Worm (Caenorhabditis elegans) whole organism, L2 larva: ENCODE results near the gene bcmo-1.

Experiments
- aly-2 ChIP-seq: fragments of 150-350 bp; optimal IDR thresholded peaks from 2 replicates; lab custom pipeline; 2014; ENCODE audit warnings: missing biosample characterization, missing genetic modification characterization
- ama-1 ChIP-seq: fragments of 150-350 bp; optimal IDR thresholded peaks from 2 replicates; lab custom pipeline; 2018; ENCODE audit warnings: inconsistent platforms
- elt-1 ChIP-seq: fragments of 150-350 bp; optimal IDR thresholded peaks from 2 replicates; lab custom pipeline; 2014; ENCODE audit warnings: missing biosample characterization, missing genetic modification characterization
- elt-3 ChIP-seq: sonication (generic microtip); optimal IDR thresholded peaks from 2 replicates; lab custom pipeline; 2017; ENCODE audit warnings: missing biosample characterization, missing genetic modification characterization
- lin-11 ChIP-seq: fragments of 150-350 bp; sonication (generic microtip); optimal IDR thresholded peaks from 2 replicates; lab custom pipeline; 2014; ENCODE audit warnings: missing biosample characterization, missing genetic modification characterization, inconsistent platforms, mixed read lengths
- lin-13 ChIP-seq: fragments of 150-350 bp; optimal IDR thresholded peaks from 2 replicates; lab custom pipeline; 2014; ENCODE audit warnings: missing biosample characterization, missing genetic modification reagents, missing genetic modification characterization
- nhr-11 ChIP-seq: fragments of 150-350 bp; optimal IDR thresholded peaks from 2 replicates; lab custom pipeline; 2014; ENCODE audit warnings: missing biosample characterization, missing genetic modification characterization
- nhr-129 ChIP-seq: fragments of 150-350 bp; optimal IDR thresholded peaks from 2 replicates; lab custom pipeline; 2014; ENCODE audit warnings: missing biosample characterization, missing genetic modification characterization
- nhr-77 ChIP-seq: fragments of 150-350 bp; optimal IDR thresholded peaks from 2 replicates; lab custom pipeline; 2014; ENCODE audit warnings: missing biosample characterization, missing genetic modification characterization
- skn-1 ChIP-seq: sonication (generic microtip); optimal IDR thresholded peaks from 2 replicates; lab custom pipeline; 2017; ENCODE audit warnings: missing biosample characterization, missing genetic modification characterization
- snpc-4 ChIP-seq: fragments of 150-350 bp; optimal IDR thresholded peaks from 2 replicates; lab custom pipeline; 2014; ENCODE audit warnings: missing biosample characterization, missing genetic modification characterization
- unc-62 ChIP-seq: fragments of 150-350 bp; optimal IDR thresholded peaks from 2 replicates; lab custom pipeline; 2014; ENCODE audit warnings: missing biosample characterization, missing genetic modification reagents, missing genetic modification characterization

- TF ChIP-seq nhr-11 (tag; lab: Kevin White, UChicago) (no peak), lin-13 (GFP tag; lab: Kevin White, UChicago) (no peak), aly-2 (tag; lab: Kevin White, UChicago) (no peak), nhr-129 (no peak), unc-62 (GFP tag; lab: Kevin White, UChicago) (no peak), elt-3 (tag; lab: Kevin White, UChicago) (no peak), skn-1 (tag; lab: Kevin White, UChicago) (no peak), elt-1 (no peak), ama-1 (lab: Kevin White, UChicago) (no peak), nhr-77 (tag; lab: Kevin White, UChicago) (no peak), lin-11 (tag; lab: Kevin White, UChicago) (no peak), snpc-4 (tag; lab: Kevin White, UChicago) (no peak)
These were observed 7.0 kb upstream of the bcmo-1 start, which contains the start of gene Y46G5A.36 for ce11 chrII:12823437-12823836.
